Fruit fly (Drosophila melanogaster) whole organism, embryonic: ENCODE results near the gene CG14982.

Experiments
- CG1024 ChIP-seq: fragments of 200-800 bp; sonication (Bioruptor generic); IDR thresholded peaks from 2 replicates; pipeline ENCODE4 v1.3.6; 2022; ENCODE audit warnings: missing biosample characterization, missing genetic modification characterization
- CG10366 ChIP-seq: fragments of 200-800 bp; sonication (Bioruptor generic); IDR thresholded peaks from 2 replicates; pipeline ENCODE4 v1.3.6; 2022; ENCODE audit warnings: missing biosample characterization, missing genetic modification characterization
- CG10543 ChIP-seq: fragments of 200-800 bp; sonication (Bioruptor generic); optimal IDR thresholded peaks from 3 replicates; lab custom pipeline; 2017; ENCODE audit warnings: missing biosample characterization, mild to moderate bottlenecking, missing genetic modification characterization, moderate library complexity
- CG10979 ChIP-seq: fragments of 200-800 bp; sonication (Bioruptor generic); optimal IDR thresholded peaks from 2 replicates; lab custom pipeline; 2018; ENCODE audit warnings: missing biosample characterization, mild to moderate bottlenecking, missing genetic modification characterization, moderate library complexity
- CG12104 ChIP-seq: fragments of 200-800 bp; sonication (Bioruptor generic); optimal IDR thresholded peaks from 3 replicates; lab custom pipeline; 2016; ENCODE audit warnings: missing biosample characterization, missing genetic modification characterization
- CG15514 ChIP-seq: fragments of 200-800 bp; sonication (Bioruptor generic); optimal IDR thresholded peaks from 3 replicates; lab custom pipeline; 2017; ENCODE audit warnings: missing biosample characterization, missing genetic modification characterization, mild to moderate bottlenecking, moderate library complexity, missing genetic modification reagents
- CG17186 ChIP-seq: fragments of 200-800 bp; sonication (Bioruptor generic); optimal IDR thresholded peaks from 3 replicates; lab custom pipeline; 2017; ENCODE audit warnings: missing biosample characterization, missing genetic modification reagents, missing genetic modification characterization
- CG18262 ChIP-seq: fragments of 200-800 bp; optimal IDR thresholded peaks from 3 replicates; lab custom pipeline; 2019; ENCODE audit warnings: missing biosample characterization, mild to moderate bottlenecking, missing genetic modification characterization, moderate library complexity
- CG2678 ChIP-seq: fragments of 200-800 bp; sonication (Bioruptor generic); optimal IDR thresholded peaks from 3 replicates; lab custom pipeline; 2019; ENCODE audit warnings: missing biosample characterization, mild to moderate bottlenecking, missing genetic modification characterization, moderate library complexity
- CG3065 ChIP-seq: fragments of 200-800 bp; sonication (Bioruptor generic); optimal IDR thresholded peaks from 2 replicates; lab custom pipeline; 2016; ENCODE audit warnings: missing biosample characterization, missing genetic modification characterization
- CG3163 ChIP-seq: fragments of 200-800 bp; sonication (Bioruptor generic); optimal IDR thresholded peaks from 3 replicates; lab custom pipeline; 2016; ENCODE audit warnings: missing biosample characterization, missing genetic modification characterization
- CG33213 ChIP-seq: fragments of 200-800 bp; sonication (Bioruptor generic); optimal IDR thresholded peaks from 3 replicates; lab custom pipeline; 2016; ENCODE audit warnings: missing biosample characterization, missing genetic modification characterization
- CG4730 ChIP-seq: fragments of 200-800 bp; sonication (Bioruptor generic); IDR thresholded peaks from 2 replicates; pipeline ENCODE4 v1.3.6; 2022; ENCODE audit warnings: missing biosample characterization, missing genetic modification characterization
- CG6254 ChIP-seq: fragments of 200-800 bp; sonication (Bioruptor generic); optimal IDR thresholded peaks from 3 replicates; lab custom pipeline; 2017; ENCODE audit warnings: mild to moderate bottlenecking, missing biosample characterization, missing genetic modification reagents, missing genetic modification characterization
- CG7839 ChIP-seq: fragments of 200-800 bp; sonication (Bioruptor generic); optimal IDR thresholded peaks from 3 replicates; lab custom pipeline; 2018; ENCODE audit warnings: missing biosample characterization, mild to moderate bottlenecking, missing genetic modification characterization, moderate library complexity
- CG8290 ChIP-seq, 3 experiments: fragments of 200-800 bp; sonication (Bioruptor generic); optimal IDR thresholded peaks; 2 replicates each; lab custom pipeline; 2016 to 2019; ENCODE audit warnings: missing biosample characterization in 3 of 3, missing genetic modification characterization in 3 of 3, mild to moderate bottlenecking in 2 of 3, moderate library complexity in 1 of 3
- CG9437 ChIP-seq: fragments of 200-800 bp; sonication (Bioruptor generic); optimal IDR thresholded peaks from 2 replicates; lab custom pipeline; 2018; ENCODE audit warnings: missing biosample characterization, mild to moderate bottlenecking, missing genetic modification characterization
- CTCF ChIP-seq: fragments of 200-800 bp; sonication (Bioruptor generic); optimal IDR thresholded peaks from 2 replicates; lab custom pipeline; 2017; ENCODE audit warnings: missing biosample characterization, mild to moderate bottlenecking, missing genetic modification characterization, moderate library complexity
- Deaf1 ChIP-seq: fragments of 200-800 bp; optimal IDR thresholded peaks from 3 replicates; lab custom pipeline; 2019; ENCODE audit warnings: missing biosample characterization, mild to moderate bottlenecking, missing genetic modification characterization, moderate library complexity
- E2f1 ChIP-seq: fragments of 200-800 bp; sonication (Bioruptor generic); IDR thresholded peaks from 2 replicates; pipeline ENCODE4 v1.3.6; 2022; ENCODE audit warnings: missing biosample characterization, missing genetic modification characterization
- GATAe ChIP-seq: fragments of 200-800 bp; sonication (Bioruptor generic); conservative IDR thresholded peaks from 2 replicates; pipeline ENCODE4 v1.3.6; 2022; ENCODE audit warnings: missing biosample characterization, missing genetic modification characterization
- HLH4C ChIP-seq: fragments of 200-800 bp; sonication (Bioruptor generic); IDR thresholded peaks from 3 replicates; pipeline ENCODE4 v1.3.6; 2022; ENCODE audit warnings: missing biosample characterization, missing genetic modification characterization; ENCODE audit not compliant: partially characterized antibody
- Hmr ChIP-seq: fragments of 200-800 bp; sonication (Bioruptor generic); optimal IDR thresholded peaks from 3 replicates; lab custom pipeline; 2017; ENCODE audit warnings: mild to moderate bottlenecking, missing biosample characterization, missing genetic modification reagents, missing genetic modification characterization
- Hr3 ChIP-seq: fragments of 200-800 bp; sonication (Bioruptor generic); optimal IDR thresholded peaks from 3 replicates; lab custom pipeline; 2016; ENCODE audit warnings: missing biosample characterization, missing genetic modification characterization
- Lim3 ChIP-seq: fragments of 200-800 bp; sonication (Bioruptor generic); IDR thresholded peaks from 2 replicates; pipeline ENCODE4 v1.3.6; 2022; ENCODE audit warnings: missing biosample characterization, missing genetic modification characterization
- Lpt ChIP-seq: fragments of >200 bp; optimal IDR thresholded peaks from 2 replicates; lab custom pipeline; 2018; ENCODE audit warnings: missing biosample characterization, missing genetic modification characterization
- Med ChIP-seq: fragments of 200-800 bp; sonication (Bioruptor generic); peaks from one replicate; lab custom pipeline; 2016; ENCODE audit warnings: missing biosample characterization, missing genetic modification characterization, mild to moderate bottlenecking, inconsistent platforms, moderate library complexity
- Mes4 ChIP-seq: fragments of 200-800 bp; sonication (Bioruptor generic); optimal IDR thresholded peaks from 2 replicates; lab custom pipeline; 2016; ENCODE audit warnings: missing biosample characterization, missing genetic modification characterization
- Nf-YA ChIP-seq: fragments of 200-800 bp; sonication (Bioruptor generic); IDR thresholded peaks from 2 replicates; pipeline ENCODE4 v1.3.6; 2022; ENCODE audit warnings: missing biosample characterization, missing genetic modification characterization
- Nf-YB ChIP-seq: fragments of 200-800 bp; sonication (Bioruptor generic); optimal IDR thresholded peaks from 3 replicates; lab custom pipeline; 2019; ENCODE audit warnings: missing biosample characterization, mild to moderate bottlenecking, missing genetic modification characterization, moderate library complexity
- Nf-YC ChIP-seq: fragments of 200-800 bp; optimal IDR thresholded peaks from 3 replicates; lab custom pipeline; 2019; ENCODE audit warnings: missing biosample characterization, mild to moderate bottlenecking, missing genetic modification characterization, moderate library complexity
- Sry-β ChIP-seq: fragments of 200-800 bp; sonication (Bioruptor generic); optimal IDR thresholded peaks from 2 replicates; lab custom pipeline; 2018; ENCODE audit warnings: missing biosample characterization, mild to moderate bottlenecking, missing genetic modification characterization, moderate library complexity
- Vsx1 ChIP-seq: fragments of 200-800 bp; sonication (Bioruptor generic); optimal IDR thresholded peaks from 2 replicates; lab custom pipeline; 2017; ENCODE audit warnings: missing biosample characterization, mild to moderate bottlenecking, missing genetic modification characterization, missing genetic modification reagents
- Xrp1 ChIP-seq: fragments of 200-800 bp; sonication (Bioruptor generic); IDR thresholded peaks from 2 replicates; pipeline ENCODE4 v1.3.6; 2022; ENCODE audit warnings: missing biosample characterization, missing genetic modification characterization
- btn ChIP-seq: fragments of 200-800 bp; sonication (Bioruptor generic); optimal IDR thresholded peaks from 2 replicates; lab custom pipeline; 2016; ENCODE audit warnings: missing biosample characterization, missing genetic modification characterization
- cato ChIP-seq: fragments of 200-800 bp; sonication (Bioruptor generic); optimal IDR thresholded peaks from 2 replicates; lab custom pipeline; 2016; ENCODE audit warnings: missing biosample characterization, missing genetic modification characterization, borderline replicate concordance
- caup ChIP-seq: fragments of 200-800 bp; sonication (Bioruptor generic); optimal IDR thresholded peaks from 3 replicates; lab custom pipeline; 2017; ENCODE audit warnings: missing biosample characterization, mild to moderate bottlenecking, missing genetic modification characterization, moderate library complexity; ENCODE audit not compliant: severe bottlenecking
- grn ChIP-seq: fragments of 200-800 bp; sonication (Bioruptor generic); optimal IDR thresholded peaks from 3 replicates; lab custom pipeline; 2017; ENCODE audit warnings: missing biosample characterization, missing genetic modification characterization
- gro ChIP-seq: fragments of 200-800 bp; sonication (Bioruptor generic); optimal IDR thresholded peaks from 2 replicates; lab custom pipeline; 2016; ENCODE audit warnings: missing biosample characterization, missing genetic modification characterization
- gsb ChIP-seq: fragments of 200-800 bp; sonication (Bioruptor generic); IDR thresholded peaks from 2 replicates; pipeline ENCODE4 v1.3.6; 2022; ENCODE audit warnings: missing biosample characterization, missing genetic modification characterization
- hth ChIP-seq: fragments of >200 bp; optimal IDR thresholded peaks from 2 replicates; lab custom pipeline; 2017; ENCODE audit warnings: inconsistent platforms
- inv ChIP-seq: fragments of 200-800 bp; sonication (Bioruptor generic); IDR thresholded peaks from 2 replicates; pipeline ENCODE4 v1.3.6; 2022; ENCODE audit warnings: missing biosample characterization, missing genetic modification characterization; ENCODE audit not compliant: partially characterized antibody
- klu ChIP-seq: fragments of 200-800 bp; sonication (Bioruptor generic); IDR thresholded peaks from 2 replicates; pipeline ENCODE4 v1.3.6; 2022; ENCODE audit warnings: missing biosample characterization, missing genetic modification characterization
- lbe ChIP-seq: fragments of 200-800 bp; sonication (Bioruptor generic); optimal IDR thresholded peaks from 2 replicates; lab custom pipeline; 2016; ENCODE audit warnings: missing biosample characterization, mild to moderate bottlenecking, missing genetic modification characterization
- sima ChIP-seq: fragments of 200-800 bp; sonication (Bioruptor generic); optimal IDR thresholded peaks from 2 replicates; lab custom pipeline; 2016; ENCODE audit warnings: missing biosample characterization, missing genetic modification characterization
- sisA ChIP-seq: fragments of 200-800 bp; sonication (Bioruptor generic); IDR thresholded peaks from 2 replicates; pipeline ENCODE4 v1.3.6; 2022; ENCODE audit warnings: missing biosample characterization, missing genetic modification characterization
- sob ChIP-seq: fragments of 200-800 bp; sonication (Bioruptor generic); IDR thresholded peaks from 2 replicates; pipeline ENCODE4 v1.3.6; 2022; ENCODE audit warnings: missing biosample characterization, missing genetic modification characterization
- tap ChIP-seq: fragments of 200-800 bp; optimal IDR thresholded peaks from 3 replicates; lab custom pipeline; 2019; ENCODE audit warnings: missing biosample characterization, mild to moderate bottlenecking, missing genetic modification characterization, moderate library complexity
- vfl ChIP-seq: fragments of 200-800 bp; sonication (Bioruptor generic); optimal IDR thresholded peaks from 2 replicates; lab custom pipeline; 2016; ENCODE audit warnings: missing biosample characterization, missing genetic modification characterization
- wek ChIP-seq: fragments of 200-800 bp; sonication (Bioruptor generic); optimal IDR thresholded peaks from 3 replicates; lab custom pipeline; 2018; ENCODE audit warnings: missing biosample characterization, mild to moderate bottlenecking, missing genetic modification characterization, moderate library complexity

CG14982 gene

dm6 chr3L:3942241-3943028, at the start of gene CG14982, which contains the start of gene CG10863 (continued):
- TF ChIP-seq Hr3 = no peak
- TF ChIP-seq Lpt (GFP tag; lab: Kevin White, UChicago) = no peak
- no peak for TF ChIP-seq CG17186 (GFP tag; lab: Kevin White, UChicago)
- no peak for TF ChIP-seq CG1024
- TF ChIP-seq Xrp1 (GFP tag; lab: Robert Waterston, UW) = no peak
- no peak for TF ChIP-seq CG12104 (GFP tag; lab: Kevin White, UChicago)
- TF ChIP-seq grn = peak; percentile 91
- no peak for TF ChIP-seq klu (GFP tag; lab: Robert Waterston, UW)
- peak; percentile 59 for TF ChIP-seq gro (GFP tag; lab: Kevin White, UChicago)
- no peak for TF ChIP-seq Vsx1 (GFP tag; lab: Kevin White, UChicago)
- no peak for TF ChIP-seq sima (GFP tag; lab: Kevin White, UChicago)
- no peak for TF ChIP-seq Sry-β (GFP tag; lab: Kevin White, UChicago)
- TF ChIP-seq CTCF (GFP tag; lab: Kevin White, UChicago) = peak; percentile 35
- TF ChIP-seq CG4730 = no peak
- no peak for TF ChIP-seq CG6254 (GFP tag; lab: Kevin White, UChicago)
- TF ChIP-seq caup = peak; percentile 9
- no peak for TF ChIP-seq hth
- TF ChIP-seq sisA = no peak
- no peak for TF ChIP-seq cato (GFP tag; lab: Kevin White, UChicago)
- peak; percentile 44; the same call in 1 of the 2 replicates for TF ChIP-seq E2f1 (GFP tag; lab: Robert Waterston, UW)
- no peak for TF ChIP-seq tap
- no peak for TF ChIP-seq inv
- no peak for TF ChIP-seq CG33213 (GFP tag; lab: Kevin White, UChicago)
- no peak for TF ChIP-seq CG9437 (GFP tag; lab: Kevin White, UChicago)
- no peak for TF ChIP-seq CG10366 (GFP tag; lab: Robert Waterston, UW)
- no peak for TF ChIP-seq CG10979 (tag; lab: Kevin White, UChicago)
- no peak for TF ChIP-seq Lim3 (GFP tag; lab: Robert Waterston, UW)
- TF ChIP-seq CG8290 (GFP tag; optimal IDR thresholded peaks at IDR 0.05; lab: Kevin White, UChicago) = no peak
- peak in 1 of 2 experiments; percentile 66 for TF ChIP-seq CG8290 (tag; optimal IDR thresholded peaks at IDR 0.05; lab: Kevin White, UChicago)
- peak; percentile 11 for TF ChIP-seq CG2678 (tag; lab: Kevin White, UChicago)
- TF ChIP-seq Mes4 (GFP tag; lab: Kevin White, UChicago) = no peak
- TF ChIP-seq wek (GFP tag; lab: Kevin White, UChicago) = no peak
- TF ChIP-seq CG3163 = no peak
- no peak for TF ChIP-seq HLH4C (GFP tag; lab: Robert Waterston, UW)
- TF ChIP-seq CG18262 = no peak
- TF ChIP-seq GATAe (GFP tag; lab: Robert Waterston, UW) = 0 out of 2 replicates have a peak, but pooled peaks have one; percentile 14
- no peak for TF ChIP-seq Nf-YB (GFP tag; lab: Kevin White, UChicago)
- TF ChIP-seq CG7839 = no peak
- peak; percentile 60 for TF ChIP-seq CG15514 (GFP tag; lab: Kevin White, UChicago)
- peak; percentile 5 for TF ChIP-seq Hmr (GFP tag; lab: Kevin White, UChicago)
- no peak for TF ChIP-seq sob (GFP tag; lab: Robert Waterston, UW)
- TF ChIP-seq gsb (GFP tag; lab: Robert Waterston, UW) = no peak
- TF ChIP-seq Med (GFP tag; lab: Kevin White, UChicago) = peak; percentile 83
- TF ChIP-seq Deaf1 = peak; percentile 90
- peak; percentile 74 for TF ChIP-seq CG10543 (GFP tag; lab: Kevin White, UChicago)
- TF ChIP-seq Nf-YA (GFP tag; lab: Robert Waterston, UW) = no peak
- TF ChIP-seq btn (GFP tag; lab: Kevin White, UChicago) = no peak
- no peak for TF ChIP-seq CG3065 (GFP tag; lab: Kevin White, UChicago)
- no peak for TF ChIP-seq vfl (GFP tag; lab: Kevin White, UChicago)
- peak; percentile 4 for TF ChIP-seq Nf-YC
- TF ChIP-seq lbe (GFP tag; lab: Kevin White, UChicago) = peak; percentile 8
